Fruit fly (Drosophila melanogaster) whole organism, embryonic: ENCODE measurements around the gene sima.
A peak's percentile ranks its signal among the peaks of the same experiment; 100 is the strongest.

Experiments
- Ada2b ChIP-seq: fragments of 200-800 bp; sonication (Bioruptor generic); IDR thresholded peaks from 2 replicates; pipeline ENCODE4 v1.3.6; 2022; ENCODE audit warnings: missing biosample characterization, missing genetic modification characterization
- Adf1 ChIP-seq: fragments of 200-800 bp; sonication (Bioruptor generic); IDR thresholded peaks from 2 replicates; pipeline ENCODE4 v1.3.6; 2022; ENCODE audit warnings: missing biosample characterization, missing genetic modification characterization
- CG1024 ChIP-seq: fragments of 200-800 bp; sonication (Bioruptor generic); IDR thresholded peaks from 2 replicates; pipeline ENCODE4 v1.3.6; 2022; ENCODE audit warnings: missing biosample characterization, missing genetic modification characterization
- CG11696 ChIP-seq: fragments of 200-800 bp; sonication (Bioruptor generic); IDR thresholded peaks from 2 replicates; pipeline ENCODE4 v1.3.6; 2022; ENCODE audit warnings: missing biosample characterization, missing genetic modification characterization
- CG12219 ChIP-seq: fragments of 200-800 bp; sonication (Bioruptor generic); optimal IDR thresholded peaks from 3 replicates; lab custom pipeline; 2018; ENCODE audit warnings: missing biosample characterization, mild to moderate bottlenecking, missing genetic modification characterization
- CG12236 ChIP-seq: fragments of 200-800 bp; sonication (Bioruptor generic); optimal IDR thresholded peaks from 2 replicates; lab custom pipeline; 2016; ENCODE audit warnings: missing biosample characterization, missing genetic modification characterization
- CG12769 ChIP-seq: fragments of 200-800 bp; sonication (Bioruptor generic); optimal IDR thresholded peaks from 2 replicates; lab custom pipeline; 2019; ENCODE audit warnings: missing biosample characterization, mild to moderate bottlenecking, missing genetic modification characterization, moderate library complexity
- CG15514 ChIP-seq: fragments of 200-800 bp; sonication (Bioruptor generic); optimal IDR thresholded peaks from 3 replicates; lab custom pipeline; 2017; ENCODE audit warnings: missing biosample characterization, missing genetic modification characterization, mild to moderate bottlenecking, moderate library complexity, missing genetic modification reagents
- CG1602 ChIP-seq: fragments of 200-800 bp; sonication (Bioruptor generic); optimal IDR thresholded peaks from 3 replicates; lab custom pipeline; 2016; ENCODE audit warnings: missing biosample characterization, missing genetic modification characterization
- CG17328 ChIP-seq: fragments of 200-800 bp; sonication (Bioruptor generic); IDR thresholded peaks from 2 replicates; pipeline ENCODE4 v1.3.6; 2022; ENCODE audit warnings: missing biosample characterization, missing genetic modification characterization
- CG17385 ChIP-seq: fragments of 200-800 bp; sonication (Bioruptor generic); optimal IDR thresholded peaks from 3 replicates; lab custom pipeline; 2018; ENCODE audit warnings: missing biosample characterization, mild to moderate bottlenecking, missing genetic modification characterization
- CG17612 ChIP-seq: fragments of 200-800 bp; sonication (Bioruptor generic); IDR thresholded peaks from 2 replicates; pipeline ENCODE4 v1.3.6; 2022; ENCODE audit warnings: missing biosample characterization, missing genetic modification characterization
- CG18262 ChIP-seq: fragments of 200-800 bp; optimal IDR thresholded peaks from 3 replicates; lab custom pipeline; 2019; ENCODE audit warnings: missing biosample characterization, mild to moderate bottlenecking, missing genetic modification characterization, moderate library complexity
- CG2120 ChIP-seq: fragments of 200-800 bp; sonication (Bioruptor generic); optimal IDR thresholded peaks from 3 replicates; lab custom pipeline; 2016; ENCODE audit warnings: missing biosample characterization, missing genetic modification characterization
- CG30431 ChIP-seq: fragments of 200-800 bp; sonication (Bioruptor generic); optimal IDR thresholded peaks from 2 replicates; lab custom pipeline; 2017; ENCODE audit warnings: missing biosample characterization, missing genetic modification characterization
- CG31388 ChIP-seq: fragments of 200-800 bp; sonication (Bioruptor generic); optimal IDR thresholded peaks from 2 replicates; lab custom pipeline; 2016; ENCODE audit warnings: missing biosample characterization, missing genetic modification characterization
- CG4707 ChIP-seq: fragments of 200-800 bp; sonication (Bioruptor generic); optimal IDR thresholded peaks from 2 replicates; lab custom pipeline; 2018; ENCODE audit warnings: missing biosample characterization, mild to moderate bottlenecking, missing genetic modification characterization, moderate library complexity
- CG8089 ChIP-seq: fragments of 200-800 bp; sonication (Bioruptor generic); optimal IDR thresholded peaks from 3 replicates; lab custom pipeline; 2016; ENCODE audit warnings: missing biosample characterization, missing genetic modification characterization
- CG8290 ChIP-seq, 3 experiments: fragments of 200-800 bp; sonication (Bioruptor generic); optimal IDR thresholded peaks; 2 replicates each; lab custom pipeline; 2016 to 2019; ENCODE audit warnings: missing biosample characterization in 3 of 3, missing genetic modification characterization in 3 of 3, mild to moderate bottlenecking in 2 of 3, moderate library complexity in 1 of 3
- CG9727 ChIP-seq: fragments of 200-800 bp; sonication (Bioruptor generic); optimal IDR thresholded peaks from 3 replicates; lab custom pipeline; 2017; ENCODE audit warnings: missing biosample characterization, mild to moderate bottlenecking, missing genetic modification characterization
- CG9797 ChIP-seq: fragments of 200-800 bp; sonication (Bioruptor generic); optimal IDR thresholded peaks from 3 replicates; lab custom pipeline; 2018; ENCODE audit warnings: missing biosample characterization, mild to moderate bottlenecking, missing genetic modification characterization
- CTCF ChIP-seq: fragments of 200-800 bp; sonication (Bioruptor generic); optimal IDR thresholded peaks from 2 replicates; lab custom pipeline; 2017; ENCODE audit warnings: missing biosample characterization, mild to moderate bottlenecking, missing genetic modification characterization, moderate library complexity
- E2f2 ChIP-seq: fragments of 200-800 bp; sonication (Bioruptor generic); IDR thresholded peaks from 2 replicates; pipeline ENCODE4 v1.3.6; 2022; ENCODE audit warnings: missing biosample characterization, missing genetic modification characterization
- Gsc ChIP-seq: fragments of 200-800 bp; sonication (Bioruptor generic); IDR thresholded peaks from 2 replicates; pipeline ENCODE4 v1.3.6; 2022; ENCODE audit warnings: missing biosample characterization, missing genetic modification characterization
- Kr ChIP-seq: fragments of 200-800 bp; sonication (Bioruptor generic); optimal IDR thresholded peaks from 2 replicates; lab custom pipeline; 2017; ENCODE audit warnings: missing biosample characterization, mild to moderate bottlenecking, missing genetic modification characterization
- Max ChIP-seq: fragments of 200-800 bp; sonication (Bioruptor generic); optimal IDR thresholded peaks from 2 replicates; lab custom pipeline; 2016; ENCODE audit warnings: missing biosample characterization, mild to moderate bottlenecking, missing genetic modification characterization
- Poxn ChIP-seq: fragments of 200-800 bp; sonication (Bioruptor generic); IDR thresholded peaks from 2 replicates; pipeline ENCODE4 v1.3.6; 2022; ENCODE audit warnings: missing biosample characterization, missing genetic modification characterization
- Taf1 ChIP-seq: fragments of 200-800 bp; sonication (Bioruptor generic); IDR thresholded peaks from 2 replicates; pipeline ENCODE4 v1.3.6; 2022; ENCODE audit warnings: missing biosample characterization, missing genetic modification characterization
- cas ChIP-seq: fragments of 200-800 bp; sonication (Bioruptor generic); IDR thresholded peaks from 2 replicates; pipeline ENCODE4 v1.3.6; 2022; ENCODE audit warnings: missing biosample characterization, missing genetic modification characterization
- corto ChIP-seq: fragments of 200-800 bp; sonication (Bioruptor generic); optimal IDR thresholded peaks from 2 replicates; lab custom pipeline; 2016; ENCODE audit warnings: missing biosample characterization, mild to moderate bottlenecking, missing genetic modification characterization, moderate library complexity
- dmrt11E ChIP-seq: fragments of 200-800 bp; sonication (Bioruptor generic); optimal IDR thresholded peaks from 3 replicates; lab custom pipeline; 2018; ENCODE audit warnings: missing biosample characterization, mild to moderate bottlenecking, missing genetic modification characterization, moderate library complexity
- eve ChIP-seq, 2 experiments: fragments of >200 bp; optimal IDR thresholded peaks; 2 replicates each; lab custom pipeline; 2017; ENCODE audit warnings: missing biosample characterization in 2 of 2, missing genetic modification characterization in 2 of 2
- ewg ChIP-seq: fragments of 200-800 bp; sonication (Bioruptor generic); optimal IDR thresholded peaks from 3 replicates; lab custom pipeline; 2017; ENCODE audit warnings: mild to moderate bottlenecking, missing biosample characterization, missing genetic modification reagents, missing genetic modification characterization
- eyg ChIP-seq: fragments of 200-800 bp; sonication (Bioruptor generic); optimal IDR thresholded peaks from 3 replicates; lab custom pipeline; 2016; ENCODE audit warnings: missing biosample characterization, missing genetic modification characterization
- ftz-f1 ChIP-seq: fragments of 200-800 bp; sonication (Bioruptor generic); optimal IDR thresholded peaks from 2 replicates; lab custom pipeline; 2016; ENCODE audit warnings: missing biosample characterization, missing genetic modification characterization
- fu2 ChIP-seq: fragments of 200-800 bp; sonication (Bioruptor generic); optimal IDR thresholded peaks from 2 replicates; lab custom pipeline; 2016; ENCODE audit warnings: missing biosample characterization, missing genetic modification characterization
- grn ChIP-seq: fragments of 200-800 bp; sonication (Bioruptor generic); optimal IDR thresholded peaks from 3 replicates; lab custom pipeline; 2017; ENCODE audit warnings: missing biosample characterization, missing genetic modification characterization
- gt ChIP-seq: fragments of 200-800 bp; sonication (Bioruptor generic); IDR thresholded peaks from 2 replicates; pipeline ENCODE4 v1.3.6; 2022; ENCODE audit warnings: missing biosample characterization, missing genetic modification characterization
- hb ChIP-seq: fragments of 200-800 bp; sonication (Bioruptor generic); IDR thresholded peaks from 3 replicates; pipeline ENCODE4 v1.3.6; 2022; ENCODE audit warnings: missing biosample characterization, missing genetic modification characterization; ENCODE audit not compliant: partially characterized antibody
- her ChIP-seq: fragments of 200-800 bp; sonication (Bioruptor generic); optimal IDR thresholded peaks from 2 replicates; lab custom pipeline; 2016; ENCODE audit warnings: missing biosample characterization, missing genetic modification characterization
- kni ChIP-seq: fragments of 200-800 bp; sonication (Bioruptor generic); optimal IDR thresholded peaks from 3 replicates; lab custom pipeline; 2017; ENCODE audit warnings: mild to moderate bottlenecking, missing biosample characterization, missing genetic modification reagents, missing genetic modification characterization
- lbe ChIP-seq: fragments of 200-800 bp; sonication (Bioruptor generic); optimal IDR thresholded peaks from 2 replicates; lab custom pipeline; 2016; ENCODE audit warnings: missing biosample characterization, mild to moderate bottlenecking, missing genetic modification characterization
- lola ChIP-seq, 3 experiments: fragments of >200 bp in 2 of 3; fragments of 200-800 bp in 1 of 3; sonication (Bioruptor generic) in 1 of 3; optimal IDR thresholded peaks; 2 replicates each; lab custom pipeline; 2017 to 2019; ENCODE audit warnings: missing biosample characterization in 3 of 3, missing genetic modification characterization in 3 of 3, mild to moderate bottlenecking in 1 of 3, moderate library complexity in 1 of 3
- odd ChIP-seq: fragments of 200-800 bp; sonication (Bioruptor generic); optimal IDR thresholded peaks from 2 replicates; lab custom pipeline; 2017; ENCODE audit warnings: missing biosample characterization, mild to moderate bottlenecking, missing genetic modification characterization
- onecut ChIP-seq: fragments of 200-800 bp; sonication (Bioruptor generic); IDR thresholded peaks from 2 replicates; pipeline ENCODE4 v1.3.6; 2022; ENCODE audit warnings: missing biosample characterization, missing genetic modification characterization
- slbo ChIP-seq: fragments of 200-800 bp; sonication (Bioruptor generic); IDR thresholded peaks from 2 replicates; pipeline ENCODE4 v1.3.6; 2022; ENCODE audit warnings: missing biosample characterization, missing genetic modification characterization
- sug ChIP-seq: fragments of 200-800 bp; optimal IDR thresholded peaks from 2 replicates; lab custom pipeline; 2019; ENCODE audit warnings: missing biosample characterization, mild to moderate bottlenecking, missing genetic modification characterization, moderate library complexity
- tap ChIP-seq: fragments of 200-800 bp; optimal IDR thresholded peaks from 3 replicates; lab custom pipeline; 2019; ENCODE audit warnings: missing biosample characterization, mild to moderate bottlenecking, missing genetic modification characterization, moderate library complexity
- trem ChIP-seq: fragments of 200-800 bp; optimal IDR thresholded peaks from 3 replicates; lab custom pipeline; 2019; ENCODE audit warnings: missing biosample characterization, mild to moderate bottlenecking, missing genetic modification characterization, moderate library complexity
- tup ChIP-seq: fragments of 200-800 bp; sonication (Bioruptor generic); optimal IDR thresholded peaks from 2 replicates; lab custom pipeline; 2016; ENCODE audit warnings: missing biosample characterization, mild to moderate bottlenecking, missing genetic modification characterization, moderate library complexity
- wek ChIP-seq: fragments of 200-800 bp; sonication (Bioruptor generic); optimal IDR thresholded peaks from 3 replicates; lab custom pipeline; 2018; ENCODE audit warnings: missing biosample characterization, mild to moderate bottlenecking, missing genetic modification characterization, moderate library complexity
- wor ChIP-seq: fragments of 200-800 bp; sonication (Bioruptor generic); IDR thresholded peaks from 2 replicates; pipeline ENCODE4 v1.3.6; 2022; ENCODE audit warnings: missing biosample characterization, missing genetic modification characterization

sima gene

dm6 chr3R:30164162-30164561 lies 106.1 kb downstream of the sima start (continued):
- TF ChIP-seq tap (tag; lab: Kevin White, UChicago), result no peak
- TF ChIP-seq wek (GFP tag; lab: Kevin White, UChicago), result no peak
- no peak for TF ChIP-seq eve (GFP tag; optimal IDR thresholded peaks at IDR 0.05; lab: Kevin White, UChicago)
- TF ChIP-seq CG9727 (GFP tag; lab: Kevin White, UChicago), result no peak
- TF ChIP-seq tup (GFP tag; lab: Kevin White, UChicago), result no peak
- no peak for TF ChIP-seq trem
- TF ChIP-seq fu2 (GFP tag; lab: Kevin White, UChicago), result no peak
- no peak for TF ChIP-seq CG8290 (GFP tag; optimal IDR thresholded peaks at IDR 0.05; lab: Kevin White, UChicago)
- no peak for TF ChIP-seq CG8290 (tag; optimal IDR thresholded peaks at IDR 0.05; lab: Kevin White, UChicago)
- TF ChIP-seq CG2120 (GFP tag; lab: Kevin White, UChicago), result no peak
- TF ChIP-seq CG12236, result no peak
- no peak for TF ChIP-seq corto
- no peak for TF ChIP-seq CG12769 (tag; lab: Kevin White, UChicago)
- no peak for TF ChIP-seq kni
- no peak for TF ChIP-seq cas (GFP tag; lab: Robert Waterston, UW)
- no peak for TF ChIP-seq sug (tag; lab: Kevin White, UChicago)
- peak; percentile 50 for TF ChIP-seq wor (GFP tag; lab: Robert Waterston, UW)
- no peak for TF ChIP-seq Max
- no peak for TF ChIP-seq dmrt11E (tag; lab: Kevin White, UChicago)
- no peak for TF ChIP-seq gt (GFP tag; lab: Robert Waterston, UW)
- no peak for TF ChIP-seq CG31388 (GFP tag; lab: Kevin White, UChicago)
- 0 out of 2 replicates have a peak, but pooled peaks have one; percentile 9 for TF ChIP-seq slbo (GFP tag; lab: Robert Waterston, UW)
- TF ChIP-seq Taf1 (GFP tag; lab: Robert Waterston, UW), result no peak
- TF ChIP-seq ftz-f1 (GFP tag; lab: Kevin White, UChicago), result no peak
- no peak for TF ChIP-seq lola (GFP tag; optimal IDR thresholded peaks at IDR 0.05; lab: Kevin White, UChicago)
- TF ChIP-seq Adf1 (GFP tag; lab: Robert Waterston, UW), result no peak
- TF ChIP-seq CG1602, result no peak
- TF ChIP-seq Gsc (GFP tag; lab: Robert Waterston, UW), result no peak
- no peak for TF ChIP-seq odd (GFP tag; lab: Kevin White, UChicago)
- TF ChIP-seq ewg (GFP tag; lab: Kevin White, UChicago), result peak; percentile 25
- TF ChIP-seq CG30431 (GFP tag; lab: Kevin White, UChicago), result peak; percentile 17
- TF ChIP-seq E2f2 (GFP tag; lab: Robert Waterston, UW), result no peak
- TF ChIP-seq her, result no peak
- TF ChIP-seq CG17385 (GFP tag; lab: Kevin White, UChicago), result no peak
- TF ChIP-seq grn (GFP tag; lab: Kevin White, UChicago), result no peak
- TF ChIP-seq CG12219 (GFP tag; lab: Kevin White, UChicago), result peak; percentile 19
- peak; percentile 9 for TF ChIP-seq CG8089 (GFP tag; lab: Kevin White, UChicago)
- TF ChIP-seq CG11696 (GFP tag; lab: Robert Waterston, UW), result no peak
- TF ChIP-seq eyg (GFP tag; lab: Kevin White, UChicago), result no peak
- TF ChIP-seq CG9797 (GFP tag; lab: Kevin White, UChicago), result no peak
- TF ChIP-seq lbe, result no peak
- TF ChIP-seq CG17612, result no peak
- TF ChIP-seq hb, result no peak
- no peak for TF ChIP-seq Kr
- no peak for TF ChIP-seq CG15514 (GFP tag; lab: Kevin White, UChicago)
- TF ChIP-seq CTCF (GFP tag; lab: Kevin White, UChicago), result no peak
- peak; percentile 53 for TF ChIP-seq CG17328 (GFP tag; lab: Robert Waterston, UW)
- peak; percentile 40 for TF ChIP-seq CG18262 (tag; lab: Kevin White, UChicago)
- peak; percentile 28; the same call in 1 of the 2 replicates for TF ChIP-seq Ada2b (GFP tag; lab: Robert Waterston, UW)
- no peak for TF ChIP-seq CG1024 (GFP tag; lab: Robert Waterston, UW)
- TF ChIP-seq onecut (GFP tag; lab: Robert Waterston, UW), result no peak
- TF ChIP-seq CG4707 (GFP tag; lab: Kevin White, UChicago), result peak; percentile 16
- no peak for TF ChIP-seq Poxn (GFP tag; lab: Robert Waterston, UW)
